Fruit fly (Drosophila melanogaster): Measurements from ENCODE around the gene RNaseX25.
A peak's percentile ranks its signal among the peaks of the same experiment; 100 is the strongest.

Gene RNaseX25

DNA sequence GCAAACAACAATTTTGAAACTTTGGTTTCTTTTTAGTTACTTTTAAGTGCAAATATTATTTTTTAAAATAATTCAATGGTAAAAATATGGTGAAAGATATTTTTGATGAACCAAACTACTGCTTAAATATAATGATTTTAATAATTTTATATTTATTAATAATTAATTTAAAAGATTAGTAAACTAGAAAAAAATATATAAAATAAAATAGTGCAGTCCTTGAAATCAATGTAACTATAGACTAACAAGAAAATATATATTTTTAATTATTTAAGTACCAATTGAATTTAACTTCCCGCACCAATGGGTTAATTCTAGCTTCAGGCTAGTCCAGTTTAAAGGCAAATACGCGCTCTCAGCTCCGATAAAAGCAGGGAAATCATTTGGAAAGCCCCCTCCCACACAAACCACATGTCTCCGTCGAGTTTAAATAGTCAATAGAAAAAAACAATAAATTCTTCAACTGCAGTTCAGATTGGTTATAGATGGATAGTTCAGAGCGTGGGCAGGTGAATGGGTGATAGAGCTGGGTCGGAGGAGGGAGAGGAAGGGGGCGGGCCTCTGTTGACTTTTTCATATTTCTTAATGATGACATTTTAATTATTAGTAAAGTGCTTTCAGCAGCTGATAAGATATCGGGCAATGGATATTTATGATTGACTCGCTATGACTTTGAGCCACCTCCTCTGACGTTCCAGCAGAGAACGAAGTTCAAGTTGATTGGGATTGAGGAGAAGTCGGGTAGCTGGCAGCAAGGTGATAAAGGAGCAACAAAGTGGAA lies 8.2 kb upstream of the RNaseX25 start (continued):
- TF ChIP-seq sd (tag; optimal IDR thresholded peaks at IDR 0.05) (no peak), CG31365 (tag; optimal IDR thresholded peaks at IDR 0.05) (no peak), Hand (GFP tag; optimal IDR thresholded peaks at IDR 0.05) (no peak), dmrt11E (tag; optimal IDR thresholded peaks at IDR 0.05) (peak; percentile 16), z (GFP tag; IDR thresholded peaks at IDR 0.05) (peak; percentile 23; the same call in 1 of the 3 replicates), Fer2 (tag; optimal IDR thresholded peaks at IDR 0.05) (no peak), sima (GFP tag; optimal IDR thresholded peaks at IDR 0.05) (no peak), CG34422 (GFP tag; IDR thresholded peaks at IDR 0.05) (no peak), Blimp-1 (GFP tag; optimal IDR thresholded peaks at IDR 0.05) (peak; percentile 51), E2f1 (GFP tag; IDR thresholded peaks at IDR 0.05) (no peak), eve (GFP tag; optimal IDR thresholded peaks at IDR 0.05) (no peak), Gsc (GFP tag; IDR thresholded peaks at IDR 0.05) (no peak), CG17568 (GFP tag; optimal IDR thresholded peaks at IDR 0.05) (peak; percentile 21), cas (GFP tag; IDR thresholded peaks at IDR 0.05) (no peak), CG8924 (tag; optimal IDR thresholded peaks at IDR 0.05) (peak; percentile 50), CG6791 (GFP tag; IDR thresholded peaks at IDR 0.05; ENCODE audit: partially characterized antibody) (no peak), lab (GFP tag; optimal IDR thresholded peaks at IDR 0.05) (peak; percentile 23), CG2875 (GFP tag; optimal IDR thresholded peaks at IDR 0.05) (no peak), CG30431 (GFP tag; optimal IDR thresholded peaks at IDR 0.05) (no peak), luna (GFP tag; optimal IDR thresholded peaks at IDR 0.05) (no peak), BtbVII (GFP tag; optimal IDR thresholded peaks at IDR 0.05) (no peak), phol (tag; optimal IDR thresholded peaks at IDR 0.05) (peak; percentile 54), CG4707 (GFP tag; optimal IDR thresholded peaks at IDR 0.05) (peak; percentile 5), da (GFP tag; optimal IDR thresholded peaks at IDR 0.05) (no peak), Tbp (GFP tag; optimal IDR thresholded peaks at IDR 0.05) (no peak), CG14441 (GFP tag; IDR thresholded peaks at IDR 0.05) (no peak), CG2120 (GFP tag; optimal IDR thresholded peaks at IDR 0.05) (no peak), mld (GFP tag; IDR thresholded peaks at IDR 0.05; ENCODE audit: partially characterized antibody) (no peak), CG15601 (tag; optimal IDR thresholded peaks at IDR 0.05) (peak; percentile 47), kay (GFP tag; optimal IDR thresholded peaks at IDR 0.05) (no peak), trh (GFP tag; optimal IDR thresholded peaks at IDR 0.05) (no peak), tap (tag; optimal IDR thresholded peaks at IDR 0.05) (peak; percentile 34), CG1233 (GFP tag; optimal IDR thresholded peaks at IDR 0.05) (no peak), Stat92E (GFP tag; optimal IDR thresholded peaks at IDR 0.05) (no peak), CG7372 (GFP tag; IDR thresholded peaks at IDR 0.05) (no peak), repo (GFP tag; optimal IDR thresholded peaks at IDR 0.05) (no peak), wek (GFP tag; optimal IDR thresholded peaks at IDR 0.05) (peak; percentile 25), Doc3 (GFP tag; IDR thresholded peaks at IDR 0.05; ENCODE audit: partially characterized antibody) (no peak), ems (GFP tag; optimal IDR thresholded peaks at IDR 0.05) (no peak), Side (GFP tag; optimal IDR thresholded peaks at IDR 0.05) (no peak), CG8290 (GFP tag; optimal IDR thresholded peaks at IDR 0.05) (no peak), CG8290 (tag; optimal IDR thresholded peaks at IDR 0.05) (no peak), mirr (GFP tag; optimal IDR thresholded peaks at IDR 0.05) (peak; percentile 54), Nf-YB (GFP tag; optimal IDR thresholded peaks at IDR 0.05) (no peak), CG12104 (GFP tag; optimal IDR thresholded peaks at IDR 0.05) (no peak), bbx (GFP tag; IDR thresholded peaks at IDR 0.05; ENCODE audit: partially characterized antibody) (no peak), lov (optimal IDR thresholded peaks at IDR 0.05) (no peak), lov (GFP tag; IDR thresholded peaks at IDR 0.05) (no peak), ase (GFP tag; IDR thresholded peaks at IDR 0.05) (no peak), gcm2 (GFP tag; optimal IDR thresholded peaks at IDR 0.05) (no peak)

Data from whole organism, embryonic.